Worm (Caenorhabditis elegans): Measurements from ENCODE around the gene agr-1.

DNA sequence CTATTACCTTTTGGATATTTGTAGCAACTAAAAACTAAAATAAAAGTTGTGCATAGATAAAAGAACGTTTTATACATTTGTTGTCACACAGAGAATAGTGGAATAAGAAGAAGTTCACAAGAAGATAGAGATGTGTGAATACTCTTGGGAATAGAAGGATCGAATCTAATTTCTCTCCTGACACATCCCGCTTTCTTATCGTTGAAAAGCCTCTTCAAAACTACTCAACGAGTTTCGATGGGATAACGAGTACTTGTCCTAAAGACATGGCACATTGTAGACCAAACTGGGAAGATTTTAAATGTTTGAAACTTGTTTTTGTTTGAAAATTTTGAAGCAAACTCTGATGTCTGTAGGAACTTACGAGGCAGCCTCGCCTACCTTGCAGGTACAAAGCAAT is 2.5 kb downstream of the agr-1 start:
- TF ChIP-seq ama-1 (optimal IDR thresholded peaks at IDR 0.05) (no peak), ceh-13 (GFP tag; optimal IDR thresholded peaks at IDR 0.05) (no peak), ceh-36 (tag; optimal IDR thresholded peaks at IDR 0.05) (no peak), sea-1 (GFP tag; conservative IDR thresholded peaks at IDR 0.05) (no peak), ets-7 (tag; optimal IDR thresholded peaks at IDR 0.05) (no peak), hnd-1 (tag; optimal IDR thresholded peaks at IDR 0.05) (no peak), tbx-37 (GFP tag; conservative IDR thresholded peaks at IDR 0.05) (no peak), flt-1 (GFP tag; IDR thresholded peaks at IDR 0.05) (no peak)

Data from whole organism, early embryonic.